Fruit fly (Drosophila melanogaster): ENCODE measurements around the gene CG12523.
A peak's percentile ranks its signal among the peaks of the same experiment; 100 is the strongest.

CG12523 gene

dm6 chr3L:10776367-10777026, 24.5 kb upstream of the CG12523 start (continued):
- TF ChIP-seq pita (GFP tag; optimal IDR thresholded peaks at IDR 0.05) (no peak), CG14965 (GFP tag; optimal IDR thresholded peaks at IDR 0.05; ENCODE audit: borderline replicate concordance) (peak; percentile 45), mirr (GFP tag; optimal IDR thresholded peaks at IDR 0.05) (no peak), HLH54F (GFP tag; optimal IDR thresholded peaks at IDR 0.05) (peak; percentile 61), croc (GFP tag; conservative IDR thresholded peaks at IDR 0.05) (peak; percentile 91), CG11723 (GFP tag; optimal IDR thresholded peaks at IDR 0.05) (peak; percentile 81), HmgZ (tag; optimal IDR thresholded peaks at IDR 0.05) (peak; percentile 61), Lhr (GFP tag; optimal IDR thresholded peaks at IDR 0.05) (peak; percentile 65), lab (GFP tag; optimal IDR thresholded peaks at IDR 0.05) (peak; percentile 86), MTF-1 (GFP tag; optimal IDR thresholded peaks at IDR 0.05; ENCODE audit: borderline replicate concordance) (peak; percentile 69), ase (GFP tag; IDR thresholded peaks at IDR 0.05) (peak; percentile 96), CG6683 (GFP tag; optimal IDR thresholded peaks at IDR 0.05) (peak; percentile 56), onecut (GFP tag; IDR thresholded peaks at IDR 0.05) (peak; percentile 91), gem (tag; optimal IDR thresholded peaks at IDR 0.05) (peak; percentile 94), CG1024 (GFP tag; IDR thresholded peaks at IDR 0.05) (peak; percentile 91), dmrt11E (tag; optimal IDR thresholded peaks at IDR 0.05) (peak; percentile 60), CTCF (GFP tag; optimal IDR thresholded peaks at IDR 0.05) (peak; percentile 48), Pdp1 (GFP tag; optimal IDR thresholded peaks at IDR 0.05) (peak; percentile 80 to 90), kni (GFP tag; optimal IDR thresholded peaks at IDR 0.05) (no peak), Sin3A (optimal IDR thresholded peaks at IDR 0.05) (no peak), CG5245 (GFP tag; optimal IDR thresholded peaks at IDR 0.05) (peak; percentile 93), CG13123 (GFP tag; optimal IDR thresholded peaks at IDR 0.05) (peak; percentile 54), CG10462 (GFP tag; optimal IDR thresholded peaks at IDR 0.05) (peak; percentile 78), H2.0 (GFP tag; IDR thresholded peaks at IDR 0.05) (peak; percentile 91), Myb (GFP tag; optimal IDR thresholded peaks at IDR 0.05) (peak; percentile 60), HLH4C (GFP tag; IDR thresholded peaks at IDR 0.05; ENCODE audit: partially characterized antibody) (no peak), chinmo (GFP tag; IDR thresholded peaks at IDR 0.05; ENCODE audit: partially characterized antibody) (no peak), psq (GFP tag; optimal IDR thresholded peaks at IDR 0.05) (peak; percentile 35), CG11398 (GFP tag; optimal IDR thresholded peaks at IDR 0.05) (peak; percentile 71), az2 (GFP tag; optimal IDR thresholded peaks at IDR 0.05) (peak; percentile 93), sim (GFP tag; IDR thresholded peaks at IDR 0.05) (peak; percentile 80), CG10654 (GFP tag; optimal IDR thresholded peaks at IDR 0.05) (peak; percentile 88), CG7928 (GFP tag; optimal IDR thresholded peaks at IDR 0.05) (peak; percentile 22), nau (GFP tag; optimal IDR thresholded peaks at IDR 0.05) (peak; percentile 79), B-H1 (GFP tag; IDR thresholded peaks at IDR 0.05) (peak; percentile 86), CG17912 (GFP tag; optimal IDR thresholded peaks at IDR 0.05) (no peak), CG14441 (GFP tag; IDR thresholded peaks at IDR 0.05) (peak; percentile 96), Med (GFP tag) (peak; percentile 98), wdn (GFP tag; IDR thresholded peaks at IDR 0.05) (peak; percentile 77), row (GFP tag; IDR thresholded peaks at IDR 0.05) (peak; percentile 91), CG13287 (GFP tag; IDR thresholded peaks at IDR 0.05; ENCODE audit: partially characterized antibody) (no peak), cas (GFP tag; IDR thresholded peaks at IDR 0.05) (no peak), org-1 (GFP tag; optimal IDR thresholded peaks at IDR 0.05) (peak; percentile 88), CG15514 (GFP tag; optimal IDR thresholded peaks at IDR 0.05) (peak; percentile 41), Ssrp (tag; optimal IDR thresholded peaks at IDR 0.05) (peak; percentile 88), Ravus (GFP tag; IDR thresholded peaks at IDR 0.05) (peak; percentile 54), B-H2 (GFP tag; optimal IDR thresholded peaks at IDR 0.05) (no peak), CG10321 (GFP tag; IDR thresholded peaks at IDR 0.05) (peak; percentile 61; the same call in 1 of the 2 replicates), lilli (GFP tag; optimal IDR thresholded peaks at IDR 0.05) (peak; percentile 80), pros (GFP tag; optimal IDR thresholded peaks at IDR 0.05) (no peak)
